Fruit fly (Drosophila melanogaster): Measurements from ENCODE around the gene Cox17.
A peak's percentile ranks its signal among the peaks of the same experiment; 100 is the strongest.

Gene Cox17

DNA sequence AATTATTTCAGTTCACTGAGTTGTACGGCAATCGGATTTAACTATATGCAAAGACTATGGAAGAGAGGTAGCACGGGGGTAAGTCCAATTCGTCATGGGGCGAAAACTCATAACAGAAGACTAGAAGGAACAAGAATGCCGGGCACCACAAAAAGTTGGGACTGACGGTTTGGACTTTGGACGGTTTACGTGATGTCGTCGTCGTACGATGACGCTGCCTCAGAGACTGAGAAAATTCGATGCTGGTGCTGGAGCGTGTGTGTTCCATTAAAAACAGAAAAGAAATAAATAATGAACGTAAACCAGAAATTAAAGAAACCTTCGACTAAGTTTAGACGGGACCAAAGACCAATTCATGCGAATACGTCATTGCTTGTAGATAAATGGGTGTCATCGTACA lies 4.6 kb downstream of the Cox17 start:
- no peak for TF ChIP-seq CG9705 (GFP tag; optimal IDR thresholded peaks at IDR 0.05)
- TF ChIP-seq CG32264 (GFP tag; optimal IDR thresholded peaks at IDR 0.05): no peak
- TF ChIP-seq fru (GFP tag; optimal IDR thresholded peaks at IDR 0.05): no peak
- no peak for TF ChIP-seq CrebA (GFP tag; optimal IDR thresholded peaks at IDR 0.05; ENCODE audit: borderline replicate concordance)
- TF ChIP-seq usp (GFP tag; optimal IDR thresholded peaks at IDR 0.05): no peak
- TF ChIP-seq Hnf4 (GFP tag; optimal IDR thresholded peaks at IDR 0.05): peak; percentile 45
- no peak for TF ChIP-seq tai (GFP tag; optimal IDR thresholded peaks at IDR 0.05)

DNA sequence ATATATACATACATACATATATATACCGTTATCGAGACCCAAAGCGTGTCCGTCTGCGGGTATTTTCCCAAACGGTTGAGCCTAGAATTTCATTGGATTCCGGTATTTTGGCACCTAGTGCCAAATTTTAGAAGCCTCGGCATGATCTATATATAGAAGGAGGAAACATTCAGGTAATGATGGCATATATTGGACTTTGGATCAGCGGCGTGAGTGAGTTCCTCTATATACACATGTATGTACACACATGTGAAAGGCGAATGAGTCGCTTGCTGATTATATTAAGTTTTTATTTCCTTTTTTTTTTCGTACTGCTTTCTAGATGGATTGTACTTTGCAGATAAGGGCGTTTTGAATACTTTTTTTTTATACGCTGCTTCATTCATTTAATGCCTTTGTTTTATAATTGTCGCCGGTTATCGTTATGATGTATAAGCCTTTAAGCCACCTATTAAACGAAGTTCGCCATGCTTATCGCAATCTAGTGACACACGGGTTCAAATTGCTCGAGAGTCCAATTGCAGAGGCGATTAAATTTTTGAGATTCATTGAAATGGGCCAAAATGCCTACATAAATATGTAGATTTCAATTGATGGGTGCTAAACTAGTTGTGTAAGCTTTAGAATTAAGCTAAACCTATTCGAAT lies 5.2 kb downstream of the Cox17 start:
- no peak for TF ChIP-seq Vsx2 (GFP tag; optimal IDR thresholded peaks at IDR 0.05; ENCODE audit: partially characterized antibody)
- peak; percentile 6 for TF ChIP-seq Sp1 (GFP tag; optimal IDR thresholded peaks at IDR 0.05)
- TF ChIP-seq h (GFP tag; optimal IDR thresholded peaks at IDR 0.05): no peak
- no peak for TF ChIP-seq OdsH (GFP tag; optimal IDR thresholded peaks at IDR 0.05)
- no peak for TF ChIP-seq dsf (GFP tag; optimal IDR thresholded peaks at IDR 0.05; ENCODE audit: borderline replicate concordance)
- no peak for TF ChIP-seq Rel (GFP tag; optimal IDR thresholded peaks at IDR 0.05)
- TF ChIP-seq Rel (tag; optimal IDR thresholded peaks at IDR 0.05): peak; percentile 49
- no peak for TF ChIP-seq sv (GFP tag; optimal IDR thresholded peaks at IDR 0.05)
- TF ChIP-seq Myc (optimal IDR thresholded peaks at IDR 0.05): no peak
- TF ChIP-seq jim (GFP tag; optimal IDR thresholded peaks at IDR 0.05): no peak
- TF ChIP-seq lola (GFP tag; optimal IDR thresholded peaks at IDR 0.05): no peak
- no peak for TF ChIP-seq usp (GFP tag; optimal IDR thresholded peaks at IDR 0.05)
- TF ChIP-seq Dfd (GFP tag; optimal IDR thresholded peaks at IDR 0.05): no peak
- TF ChIP-seq Hr78 (GFP tag; optimal IDR thresholded peaks at IDR 0.05): no peak
- TF ChIP-seq fru (GFP tag; optimal IDR thresholded peaks at IDR 0.05): no peak
- TF ChIP-seq Hnf4 (GFP tag; optimal IDR thresholded peaks at IDR 0.05): peak; percentile 48
- TF ChIP-seq Mio (GFP tag; optimal IDR thresholded peaks at IDR 0.05): no peak

DNA sequence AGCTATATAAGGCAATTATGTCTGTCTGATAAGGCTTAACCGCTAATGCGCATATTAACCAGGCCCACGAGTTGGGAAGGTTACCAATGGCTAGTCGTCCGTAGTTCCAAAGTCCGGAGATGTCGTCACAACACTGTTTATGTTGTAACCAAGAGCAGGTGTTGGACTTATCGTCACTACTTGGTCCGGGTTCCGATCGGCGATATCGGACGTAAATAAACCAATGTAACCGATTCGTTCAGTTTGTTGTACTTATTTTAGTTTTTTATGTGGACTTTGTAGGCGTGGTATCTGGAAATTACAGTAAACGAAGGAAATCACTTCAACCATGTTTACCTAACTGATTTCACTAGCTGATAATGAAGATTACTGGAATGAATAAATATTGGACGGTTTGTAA lies 6.1 kb downstream of the Cox17 start:
- no peak for TF ChIP-seq Mio (GFP tag; optimal IDR thresholded peaks at IDR 0.05)
- no peak for TF ChIP-seq rgr (GFP tag; optimal IDR thresholded peaks at IDR 0.05)
- TF ChIP-seq CrebA (GFP tag; optimal IDR thresholded peaks at IDR 0.05; ENCODE audit: borderline replicate concordance): no peak
- no peak for TF ChIP-seq lola (GFP tag; optimal IDR thresholded peaks at IDR 0.05)
- no peak for TF ChIP-seq dsf (GFP tag; optimal IDR thresholded peaks at IDR 0.05; ENCODE audit: borderline replicate concordance)
- no peak for TF ChIP-seq Hnf4 (GFP tag; optimal IDR thresholded peaks at IDR 0.05)
- TF ChIP-seq foxo (GFP tag; optimal IDR thresholded peaks at IDR 0.05): no peak
- no peak for TF ChIP-seq Rel (GFP tag; optimal IDR thresholded peaks at IDR 0.05)
- no peak for TF ChIP-seq Rel (tag; optimal IDR thresholded peaks at IDR 0.05)
- no peak for TF ChIP-seq psq (GFP tag; optimal IDR thresholded peaks at IDR 0.05)
- no peak for TF ChIP-seq usp (GFP tag; optimal IDR thresholded peaks at IDR 0.05)
- no peak for TF ChIP-seq dl (GFP tag; optimal IDR thresholded peaks at IDR 0.05; ENCODE audit: insufficient read depth in 1 of 2, partially characterized antibody in 2 of 2)
- TF ChIP-seq Sp1 (GFP tag; optimal IDR thresholded peaks at IDR 0.05): no peak

DNA sequence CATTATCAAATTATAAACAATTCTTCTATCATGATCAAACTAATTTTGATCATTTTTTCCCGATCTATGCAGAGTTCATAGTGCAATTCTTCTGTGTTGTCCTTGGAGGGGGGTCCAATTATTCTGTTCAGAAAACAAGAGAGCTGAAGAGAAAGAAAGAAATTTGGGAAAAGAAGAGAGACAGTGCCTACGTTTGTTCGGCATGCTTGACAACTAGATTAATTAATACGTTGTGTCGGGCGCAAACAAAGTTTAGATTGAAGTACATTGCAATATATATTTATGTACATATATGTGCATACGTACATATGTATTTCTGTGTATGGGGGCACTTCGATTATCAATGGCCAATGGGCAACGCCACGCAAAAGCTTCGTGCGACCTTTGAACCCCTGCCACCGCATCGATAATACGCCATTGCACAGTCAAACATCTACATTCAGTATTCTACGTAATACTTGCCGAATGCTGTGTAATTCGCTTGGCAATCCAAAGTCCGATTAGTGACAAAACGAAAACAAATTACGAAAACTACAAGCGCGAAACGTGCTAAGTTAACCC lies 6.8 kb downstream of the Cox17 start:
- TF ChIP-seq fru (GFP tag; optimal IDR thresholded peaks at IDR 0.05): no peak
- TF ChIP-seq Hnf4 (GFP tag; optimal IDR thresholded peaks at IDR 0.05): peak; percentile 28

DNA sequence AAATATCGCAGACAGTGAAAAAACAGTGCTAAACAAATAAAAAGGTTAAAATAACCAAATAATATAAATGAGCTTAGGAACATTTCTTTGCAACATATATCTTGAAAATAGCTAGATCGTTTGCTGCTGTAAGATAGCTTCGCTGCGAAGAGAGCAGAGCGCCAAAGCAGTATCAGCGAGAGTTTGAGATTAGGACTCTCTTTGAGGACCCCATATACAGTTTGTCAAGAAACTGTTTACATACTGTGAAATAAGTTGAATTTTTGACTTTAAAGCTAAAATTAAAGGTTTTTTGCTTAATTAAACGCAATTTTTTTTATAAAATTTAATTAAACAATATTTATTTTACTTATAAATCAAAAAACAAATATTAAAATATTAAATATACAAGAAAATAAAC lies 7.9 kb downstream of the Cox17 start:
- TF ChIP-seq HLH106 (tag; optimal IDR thresholded peaks at IDR 0.05) (no peak), lola (GFP tag; optimal IDR thresholded peaks at IDR 0.05) (no peak), Dfd (GFP tag; optimal IDR thresholded peaks at IDR 0.05) (no peak), usp (GFP tag; optimal IDR thresholded peaks at IDR 0.05) (no peak), OdsH (GFP tag; optimal IDR thresholded peaks at IDR 0.05) (no peak), N (GFP tag; optimal IDR thresholded peaks at IDR 0.05) (no peak)

DNA sequence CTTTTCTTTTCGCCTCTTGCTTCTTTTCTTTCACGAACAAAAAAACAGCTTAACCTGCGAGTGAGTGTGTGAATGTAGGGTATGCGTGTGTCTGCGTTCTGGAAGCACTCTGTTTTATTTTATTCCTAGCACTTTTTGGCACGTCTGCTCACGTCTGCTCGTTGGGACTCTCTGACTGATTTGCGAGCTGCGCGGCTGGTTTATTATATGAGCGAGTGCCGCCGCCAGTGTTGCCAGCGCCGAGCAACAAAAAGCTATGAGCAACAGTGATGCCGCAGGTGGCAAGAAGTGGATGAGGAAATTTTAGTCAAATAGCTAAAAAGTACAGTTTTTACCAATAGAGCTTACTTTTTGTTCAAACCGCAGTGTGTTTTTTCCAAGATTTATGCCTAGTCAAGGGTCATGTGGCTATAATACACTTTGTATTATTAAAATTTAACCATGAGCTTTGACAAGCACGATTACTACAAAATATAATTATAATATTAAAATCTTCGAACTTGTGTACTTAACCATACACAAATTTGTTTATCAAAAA lies 8.4 kb downstream of the Cox17 start, which contains the start of gene Lsd-2:
Gene Lsd-2, minus strand, starts transcription at position 183 of the 538 bp plus-strand sequence.
- TF ChIP-seq Myc (optimal IDR thresholded peaks at IDR 0.05) (peak; percentile 99), rgr (GFP tag; optimal IDR thresholded peaks at IDR 0.05) (peak; percentile 23), pan (optimal IDR thresholded peaks at IDR 0.05) (no peak), CG32264 (GFP tag; optimal IDR thresholded peaks at IDR 0.05) (no peak), h (GFP tag; optimal IDR thresholded peaks at IDR 0.05) (peak; percentile 54), Rel (GFP tag; optimal IDR thresholded peaks at IDR 0.05) (no peak), Rel (tag; optimal IDR thresholded peaks at IDR 0.05) (peak; percentile 53), br (GFP tag; optimal IDR thresholded peaks at IDR 0.05) (peak; percentile 53), Dif (GFP tag; optimal IDR thresholded peaks at IDR 0.05; ENCODE audit: partially characterized antibody) (peak; percentile 62), Mio (GFP tag; optimal IDR thresholded peaks at IDR 0.05) (no peak), brk (GFP tag; optimal IDR thresholded peaks at IDR 0.05) (no peak), Hnf4 (GFP tag; optimal IDR thresholded peaks at IDR 0.05) (peak; percentile 84), jim (GFP tag; optimal IDR thresholded peaks at IDR 0.05) (peak; percentile 66), woc (GFP tag; optimal IDR thresholded peaks at IDR 0.05) (peak; percentile 73), CG9705 (GFP tag; optimal IDR thresholded peaks at IDR 0.05) (peak; percentile 6), Abd-B (GFP tag; optimal IDR thresholded peaks at IDR 0.05) (no peak), GATAd (GFP tag; optimal IDR thresholded peaks at IDR 0.05) (no peak), sv (GFP tag; optimal IDR thresholded peaks at IDR 0.05) (no peak), Jra (GFP tag; optimal IDR thresholded peaks at IDR 0.05) (peak; percentile 47), dsf (GFP tag; optimal IDR thresholded peaks at IDR 0.05; ENCODE audit: borderline replicate concordance) (no peak), Vsx2 (GFP tag; optimal IDR thresholded peaks at IDR 0.05; ENCODE audit: partially characterized antibody) (no peak), usp (GFP tag; optimal IDR thresholded peaks at IDR 0.05) (no peak), fru (GFP tag; optimal IDR thresholded peaks at IDR 0.05) (peak; percentile 8)
